Fruit fly (Drosophila melanogaster) whole organism, embryonic: ENCODE results near the gene eIF2gamma.

Source experiments
- Atf3 ChIP-seq: fragments of 200-800 bp; sonication (Bioruptor generic); optimal IDR thresholded peaks from 3 replicates; lab custom pipeline; 2016; ENCODE audit warnings: missing biosample characterization, missing genetic modification characterization
- BEAF-32 ChIP-seq: fragments of 200-800 bp; sonication (Bioruptor generic); optimal IDR thresholded peaks from 3 replicates; lab custom pipeline; 2017; ENCODE audit warnings: missing biosample characterization, missing genetic modification characterization, mild to moderate bottlenecking, moderate library complexity, missing genetic modification reagents
- CG10431 ChIP-seq: fragments of 200-800 bp; sonication (Bioruptor generic); optimal IDR thresholded peaks from 3 replicates; lab custom pipeline; 2018; ENCODE audit warnings: missing biosample characterization, mild to moderate bottlenecking, missing genetic modification characterization
- CG11398 ChIP-seq: fragments of 200-800 bp; sonication (Bioruptor generic); optimal IDR thresholded peaks from 2 replicates; lab custom pipeline; 2016; ENCODE audit warnings: missing biosample characterization, missing genetic modification characterization
- CG11723 ChIP-seq: fragments of 200-800 bp; sonication (Bioruptor generic); optimal IDR thresholded peaks from 2 replicates; lab custom pipeline; 2017; ENCODE audit warnings: missing biosample characterization, mild to moderate bottlenecking, missing genetic modification characterization
- CG12744 ChIP-seq: fragments of 200-800 bp; sonication (Bioruptor generic); optimal IDR thresholded peaks from 2 replicates; lab custom pipeline; 2016; ENCODE audit warnings: missing biosample characterization, missing genetic modification characterization
- CG12769 ChIP-seq: fragments of 200-800 bp; sonication (Bioruptor generic); optimal IDR thresholded peaks from 2 replicates; lab custom pipeline; 2019; ENCODE audit warnings: missing biosample characterization, mild to moderate bottlenecking, missing genetic modification characterization, moderate library complexity
- CG13287 ChIP-seq: fragments of 200-800 bp; sonication (Bioruptor generic); IDR thresholded peaks from 2 replicates; pipeline ENCODE4 v1.3.6; 2022; ENCODE audit warnings: missing biosample characterization, missing genetic modification characterization; ENCODE audit not compliant: partially characterized antibody
- CG13424 ChIP-seq: fragments of 200-800 bp; sonication (Bioruptor generic); optimal IDR thresholded peaks from 2 replicates; lab custom pipeline; 2019; ENCODE audit warnings: missing biosample characterization, mild to moderate bottlenecking, missing genetic modification characterization, moderate library complexity
- CG14441 ChIP-seq: fragments of 200-800 bp; sonication (Bioruptor generic); IDR thresholded peaks from 2 replicates; pipeline ENCODE4 v1.3.6; 2022; ENCODE audit warnings: missing biosample characterization, missing genetic modification characterization
- CG14667 ChIP-seq: fragments of 200-800 bp; sonication (Bioruptor generic); IDR thresholded peaks from 2 replicates; pipeline ENCODE4 v1.3.6; 2022; ENCODE audit warnings: missing biosample characterization, missing genetic modification characterization
- CG14710 ChIP-seq: fragments of 200-800 bp; sonication (Bioruptor generic); optimal IDR thresholded peaks from 3 replicates; lab custom pipeline; 2019; ENCODE audit warnings: missing biosample characterization, mild to moderate bottlenecking, missing genetic modification characterization, moderate library complexity
- CG15011 ChIP-seq: fragments of 200-800 bp; sonication (Bioruptor generic); optimal IDR thresholded peaks from 3 replicates; lab custom pipeline; 2018; ENCODE audit warnings: missing biosample characterization, mild to moderate bottlenecking, missing genetic modification characterization
- CG15514 ChIP-seq: fragments of 200-800 bp; sonication (Bioruptor generic); optimal IDR thresholded peaks from 3 replicates; lab custom pipeline; 2017; ENCODE audit warnings: missing biosample characterization, missing genetic modification characterization, mild to moderate bottlenecking, moderate library complexity, missing genetic modification reagents
- CG16813 ChIP-seq: fragments of 200-800 bp; sonication (Bioruptor generic); IDR thresholded peaks from 3 replicates; pipeline ENCODE4 v1.3.6; 2022; ENCODE audit warnings: missing biosample characterization, missing genetic modification characterization; ENCODE audit not compliant: partially characterized antibody
- CG1792 ChIP-seq: fragments of 200-800 bp; sonication (Bioruptor generic); optimal IDR thresholded peaks from 2 replicates; lab custom pipeline; 2016; ENCODE audit warnings: missing biosample characterization, missing genetic modification characterization
- CG18476 ChIP-seq: fragments of 200-800 bp; sonication (Bioruptor generic); optimal IDR thresholded peaks from 2 replicates; lab custom pipeline; 2016; ENCODE audit warnings: missing biosample characterization, mild to moderate bottlenecking, missing genetic modification characterization
- CG2712 ChIP-seq: fragments of 200-800 bp; optimal IDR thresholded peaks from 3 replicates; lab custom pipeline; 2019; ENCODE audit warnings: missing biosample characterization, mild to moderate bottlenecking, missing genetic modification characterization, moderate library complexity
- CG32767 ChIP-seq: fragments of 200-800 bp; sonication (Bioruptor generic); IDR thresholded peaks from 2 replicates; pipeline ENCODE4 v1.3.6; 2022; ENCODE audit warnings: missing biosample characterization, missing genetic modification characterization
- CG34376 ChIP-seq: fragments of 200-800 bp; sonication (Bioruptor generic); optimal IDR thresholded peaks from 2 replicates; lab custom pipeline; 2018; ENCODE audit warnings: missing biosample characterization, mild to moderate bottlenecking, missing genetic modification characterization
- CG6175 ChIP-seq: fragments of 200-800 bp; sonication (Bioruptor generic); IDR thresholded peaks from 3 replicates; pipeline ENCODE4 v1.3.6; 2022; ENCODE audit warnings: missing biosample characterization, missing genetic modification characterization
- CG6272 ChIP-seq: fragments of 200-800 bp; sonication (Bioruptor generic); IDR thresholded peaks from 2 replicates; pipeline ENCODE4 v1.3.6; 2022; ENCODE audit warnings: missing biosample characterization, missing genetic modification characterization
- CG6791 ChIP-seq: fragments of 200-800 bp; sonication (Bioruptor generic); IDR thresholded peaks from 3 replicates; pipeline ENCODE4 v1.3.6; 2022; ENCODE audit warnings: missing biosample characterization, missing genetic modification characterization; ENCODE audit not compliant: partially characterized antibody
- CG7786 ChIP-seq: fragments of 200-800 bp; sonication (Bioruptor generic); optimal IDR thresholded peaks from 2 replicates; lab custom pipeline; 2016; ENCODE audit warnings: missing biosample characterization, missing genetic modification characterization
- CTCF ChIP-seq: fragments of 200-800 bp; sonication (Bioruptor generic); optimal IDR thresholded peaks from 2 replicates; lab custom pipeline; 2017; ENCODE audit warnings: missing biosample characterization, mild to moderate bottlenecking, missing genetic modification characterization, moderate library complexity
- CrebB ChIP-seq: fragments of 200-800 bp; sonication (Bioruptor generic); optimal IDR thresholded peaks from 3 replicates; lab custom pipeline; 2018; ENCODE audit warnings: missing biosample characterization, mild to moderate bottlenecking, missing genetic modification characterization
- Ets65A ChIP-seq: fragments of 200-800 bp; sonication (Bioruptor generic); peaks from one replicate; lab custom pipeline; 2016; ENCODE audit warnings: missing biosample characterization, missing genetic modification characterization
- Fer3 ChIP-seq: fragments of 200-800 bp; sonication (Bioruptor generic); optimal IDR thresholded peaks from 2 replicates; lab custom pipeline; 2018; ENCODE audit warnings: missing biosample characterization, mild to moderate bottlenecking, missing genetic modification characterization, moderate library complexity
- Hand ChIP-seq: fragments of 200-800 bp; sonication (Bioruptor generic); optimal IDR thresholded peaks from 2 replicates; lab custom pipeline; 2017; ENCODE audit warnings: mild to moderate bottlenecking, missing biosample characterization, missing genetic modification reagents, missing genetic modification characterization
- Hr3 ChIP-seq: fragments of 200-800 bp; sonication (Bioruptor generic); optimal IDR thresholded peaks from 3 replicates; lab custom pipeline; 2016; ENCODE audit warnings: missing biosample characterization, missing genetic modification characterization
- Hsf ChIP-seq: fragments of 200-800 bp; sonication (Bioruptor generic); optimal IDR thresholded peaks from 3 replicates; lab custom pipeline; 2016; ENCODE audit warnings: missing biosample characterization, missing genetic modification characterization
- Nf-YA ChIP-seq: fragments of 200-800 bp; sonication (Bioruptor generic); IDR thresholded peaks from 2 replicates; pipeline ENCODE4 v1.3.6; 2022; ENCODE audit warnings: missing biosample characterization, missing genetic modification characterization
- Nf-YB ChIP-seq: fragments of 200-800 bp; sonication (Bioruptor generic); optimal IDR thresholded peaks from 3 replicates; lab custom pipeline; 2019; ENCODE audit warnings: missing biosample characterization, mild to moderate bottlenecking, missing genetic modification characterization, moderate library complexity
- Scr ChIP-seq: fragments of 200-800 bp; sonication (Bioruptor generic); IDR thresholded peaks from 2 replicates; pipeline ENCODE4 v1.3.6; 2022; ENCODE audit warnings: missing biosample characterization, missing genetic modification characterization; ENCODE audit not compliant: partially characterized antibody
- Sox100B ChIP-seq: fragments of 200-800 bp; sonication (Bioruptor generic); optimal IDR thresholded peaks from 3 replicates; lab custom pipeline; 2018; ENCODE audit warnings: missing biosample characterization, mild to moderate bottlenecking, missing genetic modification characterization
- Taf1 ChIP-seq: fragments of 200-800 bp; sonication (Bioruptor generic); IDR thresholded peaks from 2 replicates; pipeline ENCODE4 v1.3.6; 2022; ENCODE audit warnings: missing biosample characterization, missing genetic modification characterization
- Usf ChIP-seq: fragments of 200-800 bp; sonication (Bioruptor generic); optimal IDR thresholded peaks from 2 replicates; lab custom pipeline; 2017; ENCODE audit warnings: missing genotype, missing biosample characterization, missing genetic modification characterization
- bowl ChIP-seq: fragments of 200-800 bp; sonication (Bioruptor generic); IDR thresholded peaks from 2 replicates; pipeline ENCODE4 v1.3.6; 2022; ENCODE audit warnings: missing biosample characterization, missing genetic modification characterization
- chm ChIP-seq: fragments of 200-800 bp; sonication (Bioruptor generic); IDR thresholded peaks from 2 replicates; pipeline ENCODE4 v1.3.6; 2022; ENCODE audit warnings: missing biosample characterization, missing genetic modification characterization
- crp ChIP-seq, 2 experiments: fragments of 200-800 bp; sonication (Bioruptor generic); optimal IDR thresholded peaks; 2 replicates in 1 of 2; 3 replicates in 1 of 2; lab custom pipeline; 2017; ENCODE audit warnings: missing biosample characterization in 2 of 2, missing genetic modification characterization in 2 of 2, mild to moderate bottlenecking in 1 of 2, moderate library complexity in 1 of 2
- dan ChIP-seq: fragments of 200-800 bp; sonication (Bioruptor generic); IDR thresholded peaks from 2 replicates; pipeline ENCODE4 v1.3.6; 2022; ENCODE audit warnings: missing biosample characterization, missing genetic modification characterization
- dati ChIP-seq: fragments of 200-800 bp; sonication (Bioruptor generic); IDR thresholded peaks from 2 replicates; pipeline ENCODE4 v1.3.6; 2022; ENCODE audit warnings: missing biosample characterization, missing genetic modification characterization
- gce ChIP-seq: fragments of 200-800 bp; sonication (Bioruptor generic); IDR thresholded peaks from 3 replicates; pipeline ENCODE4 v1.3.6; 2022; ENCODE audit warnings: missing biosample characterization, missing genetic modification characterization
- maf-S ChIP-seq: fragments of 200-800 bp; sonication (Bioruptor generic); optimal IDR thresholded peaks from 2 replicates; lab custom pipeline; 2016; ENCODE audit warnings: missing biosample characterization, missing genetic modification characterization
- nau ChIP-seq: fragments of 200-800 bp; sonication (Bioruptor generic); optimal IDR thresholded peaks from 3 replicates; lab custom pipeline; 2017; ENCODE audit warnings: missing biosample characterization, mild to moderate bottlenecking, missing genetic modification characterization, missing genetic modification reagents
- pnt ChIP-seq: fragments of 200-800 bp; sonication (Bioruptor generic); optimal IDR thresholded peaks from 3 replicates; lab custom pipeline; 2016; ENCODE audit warnings: missing biosample characterization, missing genetic modification characterization
- sens ChIP-seq: fragments of 200-800 bp; sonication (Bioruptor generic); peaks from one replicate; lab custom pipeline; 2016; ENCODE audit warnings: missing biosample characterization, missing genetic modification characterization
- stc ChIP-seq: fragments of 200-800 bp; sonication (Bioruptor generic); IDR thresholded peaks from 2 replicates; pipeline ENCODE4 v1.3.6; 2022; ENCODE audit warnings: missing biosample characterization, missing genetic modification characterization
- tll ChIP-seq, 2 experiments: fragments of 200-800 bp in 1 of 2; fragments of >200 bp in 1 of 2; sonication (Bioruptor generic) in 1 of 2; optimal IDR thresholded peaks; 2 replicates each; lab custom pipeline; 2017 to 2019; ENCODE audit warnings: missing biosample characterization in 2 of 2, missing genetic modification characterization in 2 of 2, mild to moderate bottlenecking in 1 of 2, moderate library complexity in 1 of 2
- trem ChIP-seq: fragments of 200-800 bp; optimal IDR thresholded peaks from 3 replicates; lab custom pipeline; 2019; ENCODE audit warnings: missing biosample characterization, mild to moderate bottlenecking, missing genetic modification characterization, moderate library complexity
- zfh2 ChIP-seq: fragments of 200-800 bp; sonication (Bioruptor generic); optimal IDR thresholded peaks from 2 replicates; lab custom pipeline; 2016; ENCODE audit warnings: missing biosample characterization, missing genetic modification characterization

The eIF2gamma gene

DNA sequence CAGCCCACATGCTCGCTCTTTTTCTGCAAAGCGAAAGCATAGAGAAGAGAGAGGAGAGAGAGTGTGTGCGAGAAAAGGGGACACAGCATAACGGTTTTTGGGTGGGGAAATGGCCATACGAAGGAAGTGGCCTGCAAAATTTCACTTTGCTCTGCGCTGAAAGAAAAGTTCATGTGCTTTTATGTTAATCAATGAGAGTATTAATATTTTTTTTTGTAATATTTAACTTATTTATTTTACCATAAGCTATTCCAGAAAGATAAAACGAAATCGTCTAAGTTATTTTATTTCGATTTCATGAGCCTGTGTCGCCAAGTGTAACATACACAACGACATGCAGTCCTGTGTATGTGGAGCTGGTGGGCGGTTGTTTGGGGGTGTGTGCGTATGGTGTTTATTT, 12.8 kb downstream of the eIF2gamma start (continued):
- no peak for TF ChIP-seq nau
- peak; percentile 45 for TF ChIP-seq Hsf (GFP tag; lab: Kevin White, UChicago)
- TF ChIP-seq CG12769 (tag; lab: Kevin White, UChicago), result no peak
- TF ChIP-seq Taf1 (GFP tag; lab: Robert Waterston, UW), result peak; percentile 67
- peak; percentile 49; the same call in 1 of the 2 replicates for TF ChIP-seq dati (GFP tag; lab: Robert Waterston, UW)
- 0 out of 3 replicates have a peak, but pooled peaks have one; percentile 57 for TF ChIP-seq CG6175
- TF ChIP-seq maf-S (GFP tag; lab: Kevin White, UChicago), result no peak
- no peak for TF ChIP-seq Usf (GFP tag; lab: Kevin White, UChicago)
- peak; percentile 41 for TF ChIP-seq CG34376
- TF ChIP-seq CG18476 (GFP tag; lab: Kevin White, UChicago), result no peak
- no peak for TF ChIP-seq bowl (GFP tag; lab: Robert Waterston, UW)
- TF ChIP-seq CG1792, result no peak
- peak; percentile 52; the same call in 1 of the 2 replicates for TF ChIP-seq CG32767 (GFP tag; lab: Robert Waterston, UW)
- TF ChIP-seq CG10431 (GFP tag; lab: Kevin White, UChicago), result no peak
- TF ChIP-seq Fer3 (tag; lab: Kevin White, UChicago), result peak; percentile 74
- no peak for TF ChIP-seq Nf-YA
- peak; percentile 89 for TF ChIP-seq Hand
- TF ChIP-seq CG13424 (tag; lab: Kevin White, UChicago), result peak; percentile 76
- TF ChIP-seq Hr3 (GFP tag; lab: Kevin White, UChicago), result peak; percentile 62
- TF ChIP-seq chm (GFP tag; lab: Robert Waterston, UW), result 0 out of 2 replicates have a peak, but pooled peaks have one; percentile 53
- TF ChIP-seq CG16813 (GFP tag; lab: Robert Waterston, UW), result no peak
- TF ChIP-seq zfh2 (GFP tag; lab: Kevin White, UChicago), result peak; percentile 32
- TF ChIP-seq CG7786 (GFP tag; lab: Kevin White, UChicago), result no peak
- 0 out of 2 replicates have a peak, but pooled peaks have one; percentile 20 for TF ChIP-seq CG14667 (GFP tag; lab: Robert Waterston, UW)
- TF ChIP-seq CG15011 (GFP tag; lab: Kevin White, UChicago), result no peak
- peak; percentile 53 for TF ChIP-seq CG6272 (GFP tag; lab: Robert Waterston, UW)
- TF ChIP-seq CG14441 (GFP tag; lab: Robert Waterston, UW), result peak; percentile 73
- no peak for TF ChIP-seq Scr (GFP tag; lab: Robert Waterston, UW)
- TF ChIP-seq CG15514 (GFP tag; lab: Kevin White, UChicago), result peak; percentile 43
- no peak for TF ChIP-seq Sox100B
- TF ChIP-seq CG2712 (tag; lab: Kevin White, UChicago), result peak; percentile 73
- peak; percentile 67 for TF ChIP-seq CrebB (tag; lab: Kevin White, UChicago)
- TF ChIP-seq CG6791, result no peak
- TF ChIP-seq Ets65A (GFP tag; lab: Kevin White, UChicago), result peak; percentile 89
- no peak for TF ChIP-seq trem (tag; lab: Kevin White, UChicago)
- no peak for TF ChIP-seq CG11723
- TF ChIP-seq stc, result peak; percentile 71
- TF ChIP-seq BEAF-32 (GFP tag; lab: Kevin White, UChicago), result no peak
- peak in 1 of 2 experiments; percentile 2 for TF ChIP-seq crp (GFP tag; optimal IDR thresholded peaks at IDR 0.05; lab: Kevin White, UChicago)
- no peak for TF ChIP-seq CTCF (GFP tag; lab: Kevin White, UChicago)
- TF ChIP-seq CG11398 (GFP tag; lab: Kevin White, UChicago), result no peak
- peak; percentile 76 for TF ChIP-seq sens (GFP tag; lab: Kevin White, UChicago)
- TF ChIP-seq CG13287 (GFP tag; lab: Robert Waterston, UW), result no peak
- 0 out of 3 replicates have a peak, but pooled peaks have one; percentile 38 for TF ChIP-seq gce (GFP tag; lab: Robert Waterston, UW)
- no peak for TF ChIP-seq CG12744 (GFP tag; lab: Kevin White, UChicago)
- no peak for TF ChIP-seq pnt (GFP tag; lab: Kevin White, UChicago)
- no peak for TF ChIP-seq CG14710 (tag; lab: Kevin White, UChicago)
- no peak for TF ChIP-seq tll (GFP tag; optimal IDR thresholded peaks at IDR 0.05; lab: Kevin White, UChicago)
- TF ChIP-seq Nf-YB (GFP tag; lab: Kevin White, UChicago), result no peak
- no peak for TF ChIP-seq dan
- TF ChIP-seq Atf3 (GFP tag; lab: Kevin White, UChicago), result no peak
